Fruit fly (Drosophila melanogaster): ENCODE data around the gene CG42538.

DNA sequence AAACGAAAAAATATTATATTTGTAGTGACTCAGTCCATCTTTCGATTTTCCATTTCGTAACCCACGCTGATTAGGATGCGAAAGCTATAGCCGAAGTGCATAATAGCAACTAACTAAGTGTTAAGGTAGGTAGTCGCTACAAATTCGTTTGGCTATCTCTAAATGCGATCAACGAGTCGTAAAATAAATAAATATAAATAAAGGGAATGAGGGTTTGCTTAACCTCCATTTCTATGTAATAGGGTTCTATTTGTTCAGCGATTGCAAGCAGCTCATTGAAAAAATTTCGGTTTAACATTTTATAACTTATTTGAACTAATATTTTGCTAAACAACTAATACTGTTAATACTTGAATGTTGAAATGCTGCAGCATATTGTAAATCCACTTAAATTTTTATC lies 24.1 kb upstream of the CG42538 start:
- TF ChIP-seq CG8478 (optimal IDR thresholded peaks at IDR 0.05) (no peak), psq (optimal IDR thresholded peaks at IDR 0.05) (no peak), pan (optimal IDR thresholded peaks at IDR 0.05) (no peak), usp (GFP tag; optimal IDR thresholded peaks at IDR 0.05) (no peak), EcR (GFP tag; optimal IDR thresholded peaks at IDR 0.05) (no peak)
